Fruit fly (Drosophila melanogaster): ENCODE results near the gene elm.

DNA sequence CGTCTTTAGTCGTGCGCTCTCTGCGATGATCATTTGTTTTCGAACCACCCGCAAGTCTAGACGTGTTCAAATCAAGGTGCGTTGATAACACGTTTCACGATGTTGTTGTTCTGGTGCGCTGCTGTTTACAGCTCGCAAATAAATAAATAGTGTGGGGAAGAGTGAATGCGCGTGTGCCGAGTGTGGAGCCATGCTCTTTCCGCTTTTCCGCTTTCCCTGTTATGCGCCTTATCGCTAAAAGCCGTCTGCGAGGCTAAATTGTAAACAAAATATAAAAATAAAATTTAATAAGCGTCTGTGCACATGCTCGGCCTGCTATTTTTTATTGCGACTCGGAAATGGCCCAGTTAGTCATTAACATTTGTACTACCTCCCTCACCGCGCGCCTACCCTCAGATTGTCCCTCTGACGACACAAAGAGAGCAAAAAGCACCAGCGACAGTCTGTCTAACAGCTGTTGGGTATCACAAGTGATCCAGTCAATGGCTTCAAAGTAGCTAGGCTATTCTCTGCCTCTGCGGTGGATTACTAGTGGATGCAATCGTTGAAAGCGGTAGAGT lies 18.1 kb upstream of the elm start:
- TF ChIP-seq psq (optimal IDR thresholded peaks at IDR 0.05): no peak
- no peak for TF ChIP-seq ttk (optimal IDR thresholded peaks at IDR 0.05)
- no peak for TF ChIP-seq Myc (optimal IDR thresholded peaks at IDR 0.05)
